Worm (Caenorhabditis elegans): ENCODE data around the gene idpa-3.

Gene idpa-3

DNA sequence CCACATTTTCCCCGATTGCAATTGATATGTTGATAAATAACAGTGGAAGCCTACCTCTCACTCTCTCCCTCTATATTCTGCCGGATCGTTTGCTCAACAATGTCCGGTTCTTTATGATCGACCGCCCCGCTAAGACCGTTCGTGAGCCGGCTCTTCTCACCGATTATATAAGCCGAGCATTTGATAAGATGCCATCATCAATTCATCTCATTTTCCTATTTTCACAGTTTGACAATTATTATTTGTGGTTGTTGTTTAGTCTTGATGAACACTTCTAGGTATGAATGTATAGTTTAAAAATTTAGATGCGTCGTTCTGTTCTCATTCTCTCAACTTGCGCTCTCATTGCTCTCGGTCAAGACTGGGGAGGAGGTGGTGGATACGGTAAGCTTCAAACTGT lies at the start of gene idpa-3:
Gene idpa-3 (plus strand): TSS at position 301 of the 400 bp plus-strand sequence.
- TF ChIP-seq T22C8.4 (GFP tag; IDR thresholded peaks at IDR 0.05) = no peak
- TF ChIP-seq ref-1 (GFP tag; conservative IDR thresholded peaks at IDR 0.05) = no peak
- TF ChIP-seq cog-1 (tag; optimal IDR thresholded peaks at IDR 0.05) = no peak
- no peak for TF ChIP-seq klf-2 (GFP tag; conservative IDR thresholded peaks at IDR 0.05)
- no peak for TF ChIP-seq med-1 (GFP tag; optimal IDR thresholded peaks at IDR 0.05; ENCODE audit: insufficient read depth)

DNA sequence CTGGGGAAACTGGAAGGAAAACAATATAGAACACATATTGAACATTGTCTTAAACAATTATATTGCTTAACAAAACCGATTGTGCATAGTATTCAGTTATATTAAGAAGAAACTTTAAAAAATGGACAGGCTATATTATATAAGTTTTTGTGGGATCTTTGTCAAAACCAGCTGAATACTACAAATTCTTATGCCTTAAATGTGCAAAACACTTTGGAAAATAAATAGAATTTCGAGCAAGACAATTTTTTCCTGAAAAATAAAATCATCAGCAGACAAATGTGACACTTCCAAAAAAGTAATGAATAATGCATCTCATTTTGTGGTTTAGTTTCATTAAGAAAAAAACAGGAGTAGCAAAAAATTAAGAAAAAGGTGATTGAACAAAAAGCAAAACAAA lies 38.8 kb upstream of the idpa-3 start:
- TF ChIP-seq tab-1 (GFP tag; IDR thresholded peaks at IDR 0.05) (no peak), ref-1 (GFP tag; conservative IDR thresholded peaks at IDR 0.05) (no peak)

DNA sequence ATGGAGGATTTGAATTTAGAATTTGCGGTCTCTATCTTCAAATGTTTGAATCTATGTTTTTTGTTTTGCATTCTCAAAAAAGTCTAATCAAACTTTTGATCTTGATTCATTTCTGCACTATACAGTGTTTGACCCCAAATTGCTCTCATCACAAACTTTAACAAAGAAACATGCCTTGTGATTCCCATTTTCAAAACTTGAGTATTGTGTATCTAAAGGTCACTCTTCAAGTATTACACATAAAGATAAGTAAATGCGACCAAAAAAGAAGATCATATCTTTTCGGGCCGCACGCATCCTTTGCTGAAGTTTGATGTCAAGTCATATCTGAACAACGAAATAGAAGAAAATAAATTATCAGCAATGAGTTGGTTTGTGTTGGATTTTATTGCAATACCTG lies 34.3 kb upstream of the idpa-3 start:
- TF ChIP-seq med-1 (GFP tag; optimal IDR thresholded peaks at IDR 0.05; ENCODE audit: insufficient read depth) = no peak
- TF ChIP-seq ref-1 (GFP tag; conservative IDR thresholded peaks at IDR 0.05) = no peak
- TF ChIP-seq tab-1 (GFP tag; IDR thresholded peaks at IDR 0.05) = no peak
- TF ChIP-seq T22C8.4 (GFP tag; IDR thresholded peaks at IDR 0.05) = no peak
- TF ChIP-seq klf-2 (GFP tag; conservative IDR thresholded peaks at IDR 0.05) = no peak

DNA sequence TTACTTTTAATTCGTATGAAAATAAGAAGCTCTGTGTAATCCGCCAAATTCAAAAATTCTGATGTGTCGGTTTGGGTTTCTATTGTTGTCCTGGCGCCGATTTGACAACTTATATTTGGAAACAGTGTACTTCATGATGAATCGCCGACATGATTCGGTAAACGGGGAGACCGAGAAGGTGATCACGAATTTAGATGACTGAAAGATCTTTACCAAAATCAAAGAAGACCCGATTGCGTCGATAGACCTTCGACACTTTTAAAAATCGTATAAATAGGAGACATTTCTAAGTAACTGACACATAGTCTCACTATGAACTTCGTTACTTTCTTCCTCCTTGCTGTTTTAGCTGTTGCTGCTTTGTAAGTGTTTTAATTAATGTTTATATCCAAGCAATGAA lies 33.8 kb upstream of the idpa-3 start, which contains the start of gene fip-5:
Gene fip-5 (plus strand): TSS at position 312 of the 400 bp plus-strand sequence.
- TF ChIP-seq cog-1 (tag; optimal IDR thresholded peaks at IDR 0.05) = no peak
- TF ChIP-seq ref-1 (GFP tag; conservative IDR thresholded peaks at IDR 0.05) = no peak
- TF ChIP-seq ztf-23 (GFP tag; IDR thresholded peaks at IDR 0.05) = no peak
- TF ChIP-seq ztf-29 (GFP tag; IDR thresholded peaks at IDR 0.05) = no peak
- TF ChIP-seq klf-2 (GFP tag; conservative IDR thresholded peaks at IDR 0.05) = no peak
- TF ChIP-seq flt-1 (GFP tag; IDR thresholded peaks at IDR 0.05) = no peak
- TF ChIP-seq med-1 (GFP tag; optimal IDR thresholded peaks at IDR 0.05; ENCODE audit: insufficient read depth) = no peak
- no peak for TF ChIP-seq T22C8.4 (GFP tag; IDR thresholded peaks at IDR 0.05)
- TF ChIP-seq tab-1 (GFP tag; IDR thresholded peaks at IDR 0.05) = no peak

DNA sequence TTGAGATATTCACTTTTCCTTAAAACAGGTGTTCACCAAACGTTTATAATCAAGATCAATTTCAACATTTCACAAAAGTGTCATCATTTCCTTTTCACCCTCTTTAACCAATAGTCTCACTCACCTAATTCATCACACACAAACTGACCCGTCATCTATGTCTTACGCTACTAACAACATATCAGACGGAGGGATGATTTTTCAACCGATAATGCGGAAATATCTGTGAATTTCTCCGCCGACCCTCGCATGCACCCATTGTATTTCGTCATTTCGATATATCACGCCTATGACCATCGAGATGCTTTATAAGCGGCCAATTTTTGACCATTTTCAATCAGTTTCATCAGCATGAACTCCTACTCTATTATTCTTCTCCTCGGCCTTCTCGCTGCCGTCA lies 32.1 kb upstream of the idpa-3 start, which contains the start of gene fipr-21:
Gene fipr-21 (plus strand): TSS at position 352 of the 400 bp plus-strand sequence.
- TF ChIP-seq cog-1 (tag; optimal IDR thresholded peaks at IDR 0.05) = no peak
- TF ChIP-seq ref-1 (GFP tag; conservative IDR thresholded peaks at IDR 0.05) = no peak
- no peak for TF ChIP-seq T22C8.4 (GFP tag; IDR thresholded peaks at IDR 0.05)
- TF ChIP-seq ztf-23 (GFP tag; IDR thresholded peaks at IDR 0.05) = no peak

DNA sequence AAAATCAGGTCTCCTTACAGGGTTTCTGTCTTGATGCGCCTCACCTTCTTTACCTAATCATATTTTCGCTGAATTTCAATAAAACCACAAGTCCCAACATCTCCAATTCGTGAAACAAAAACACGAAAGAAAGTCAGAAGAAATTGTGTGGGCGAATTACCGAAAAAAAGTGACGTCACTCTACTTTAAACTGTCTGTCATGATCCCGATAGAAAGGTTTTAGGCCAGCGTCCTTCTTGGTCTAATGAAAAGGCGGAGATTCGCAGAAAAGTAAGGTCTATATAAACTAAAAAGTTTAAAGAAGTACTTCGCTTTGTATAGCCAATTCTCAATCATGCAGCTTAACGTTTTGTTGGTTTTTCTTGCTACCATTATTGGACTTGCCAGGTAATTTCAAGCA lies 29.9 kb upstream of the idpa-3 start, which contains the start of gene cnc-8:
Gene cnc-8 (plus strand): TSS at position 307 of the 400 bp plus-strand sequence.
- no peak for TF ChIP-seq cog-1 (tag; optimal IDR thresholded peaks at IDR 0.05)
- no peak for TF ChIP-seq klf-2 (GFP tag; conservative IDR thresholded peaks at IDR 0.05)
- no peak for TF ChIP-seq tab-1 (GFP tag; IDR thresholded peaks at IDR 0.05)
- TF ChIP-seq ztf-29 (GFP tag; IDR thresholded peaks at IDR 0.05) = no peak
- no peak for TF ChIP-seq flt-1 (GFP tag; IDR thresholded peaks at IDR 0.05)
- no peak for TF ChIP-seq ztf-23 (GFP tag; IDR thresholded peaks at IDR 0.05)
- TF ChIP-seq med-1 (GFP tag; optimal IDR thresholded peaks at IDR 0.05; ENCODE audit: insufficient read depth) = no peak
- TF ChIP-seq ref-1 (GFP tag; conservative IDR thresholded peaks at IDR 0.05) = no peak
- TF ChIP-seq T22C8.4 (GFP tag; IDR thresholded peaks at IDR 0.05) = no peak

DNA sequence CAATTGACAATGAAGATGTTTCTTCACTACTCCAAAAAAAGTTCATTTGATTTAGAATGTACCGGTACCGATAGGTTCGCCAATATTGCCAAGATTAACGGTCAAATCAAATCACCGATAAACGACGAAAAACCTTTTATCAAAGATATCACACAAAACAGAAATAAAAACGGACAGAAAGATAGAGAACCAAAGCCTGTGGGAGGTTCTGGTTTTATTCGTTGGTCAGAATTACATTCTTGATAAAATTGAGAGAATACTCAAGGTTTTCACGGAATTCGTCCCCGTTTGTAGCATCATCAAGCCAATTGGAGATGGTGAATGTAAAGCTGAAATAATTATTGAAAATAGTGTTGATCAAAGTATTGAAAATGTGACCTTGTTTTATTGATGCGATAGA lies 29.3 kb upstream of the idpa-3 start:
- TF ChIP-seq med-1 (GFP tag; optimal IDR thresholded peaks at IDR 0.05; ENCODE audit: insufficient read depth) (no peak), cog-1 (tag; optimal IDR thresholded peaks at IDR 0.05) (no peak), ref-1 (GFP tag; conservative IDR thresholded peaks at IDR 0.05) (no peak)

DNA sequence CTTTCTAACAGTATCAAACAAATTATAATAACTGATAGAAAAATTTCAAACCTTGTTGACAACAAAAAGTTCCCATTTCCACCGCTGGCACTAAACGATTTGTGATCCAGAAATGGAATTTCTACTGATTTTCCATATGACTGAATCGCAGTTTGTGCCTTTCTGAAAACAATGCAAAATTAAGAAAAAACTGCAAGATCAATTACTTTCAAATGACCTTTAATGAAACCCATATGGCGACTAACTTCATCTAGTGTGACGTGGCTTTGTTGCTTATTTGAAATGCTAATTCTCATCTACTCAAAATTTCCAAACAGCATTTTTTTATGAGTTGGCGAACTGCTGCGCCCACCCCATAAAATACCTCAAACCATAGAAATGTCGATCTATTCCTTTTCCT lies 28.7 kb upstream of the idpa-3 start, which contains the start of gene F41E7.7:
Gene F41E7.7 (plus strand): TSS at position 301 of the 400 bp plus-strand sequence.
- no peak for TF ChIP-seq ztf-23 (GFP tag; IDR thresholded peaks at IDR 0.05)
- no peak for TF ChIP-seq flt-1 (GFP tag; IDR thresholded peaks at IDR 0.05)
- TF ChIP-seq ztf-29 (GFP tag; IDR thresholded peaks at IDR 0.05) = no peak
- TF ChIP-seq T22C8.4 (GFP tag; IDR thresholded peaks at IDR 0.05) = no peak
- no peak for TF ChIP-seq med-1 (GFP tag; optimal IDR thresholded peaks at IDR 0.05; ENCODE audit: insufficient read depth)

DNA sequence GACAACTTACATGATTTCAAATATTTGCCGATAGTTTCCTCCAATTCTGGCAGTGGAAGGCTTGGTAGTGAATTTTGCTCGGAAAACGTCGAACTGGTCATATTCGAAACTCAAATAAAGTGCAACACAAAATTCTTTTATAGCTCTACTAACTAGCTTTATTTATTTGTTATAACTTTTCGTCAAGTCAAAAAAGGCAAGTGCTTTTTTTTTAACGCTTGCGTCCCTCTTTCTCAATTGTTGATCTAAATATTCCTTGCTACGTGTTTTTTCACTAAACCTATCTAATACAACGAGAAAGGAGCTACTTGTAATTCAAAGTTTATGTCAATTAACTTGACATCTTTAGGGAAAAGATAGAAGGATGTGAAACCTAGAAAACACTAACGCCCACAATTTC lies 25.9 kb upstream of the idpa-3 start, which contains the start of gene F41E7.6:
Gene F41E7.6 (minus strand): TSS at position 101 of the 400 bp plus-strand sequence.
- TF ChIP-seq ztf-29 (GFP tag; IDR thresholded peaks at IDR 0.05) = no peak
- TF ChIP-seq klf-2 (GFP tag; conservative IDR thresholded peaks at IDR 0.05) = no peak
- TF ChIP-seq T22C8.4 (GFP tag; IDR thresholded peaks at IDR 0.05) = no peak
- no peak for TF ChIP-seq ref-1 (GFP tag; conservative IDR thresholded peaks at IDR 0.05)
- no peak for TF ChIP-seq med-1 (GFP tag; optimal IDR thresholded peaks at IDR 0.05; ENCODE audit: insufficient read depth)
- no peak for TF ChIP-seq flt-1 (GFP tag; IDR thresholded peaks at IDR 0.05)
- TF ChIP-seq tab-1 (GFP tag; IDR thresholded peaks at IDR 0.05) = no peak
- no peak for TF ChIP-seq cog-1 (tag; optimal IDR thresholded peaks at IDR 0.05)
- no peak for TF ChIP-seq ztf-23 (GFP tag; IDR thresholded peaks at IDR 0.05)

DNA sequence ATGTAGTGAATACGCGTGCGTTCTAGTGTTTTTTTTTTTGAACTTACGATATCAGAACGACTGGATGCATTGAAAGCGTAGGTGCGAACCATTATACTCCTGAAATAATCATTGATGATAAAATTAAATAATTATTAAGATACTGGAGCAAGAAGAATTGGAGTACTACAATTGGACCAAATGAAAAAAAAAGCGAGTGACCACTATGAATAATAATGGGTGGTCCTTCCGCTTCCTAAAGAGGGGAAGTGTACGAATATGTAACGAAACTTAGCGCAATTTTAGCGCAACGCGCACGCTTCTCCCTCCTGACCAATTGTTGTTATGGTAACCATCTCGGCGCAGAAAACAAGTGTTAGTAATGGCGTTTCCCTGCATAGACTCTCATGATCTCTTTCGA lies 20.3 kb upstream of the idpa-3 start, which contains the start of gene F41E7.9:
Gene F41E7.9 (minus strand): TSS at position 101 of the 400 bp plus-strand sequence.
- no peak for TF ChIP-seq ztf-29 (GFP tag; IDR thresholded peaks at IDR 0.05)
- TF ChIP-seq tab-1 (GFP tag; IDR thresholded peaks at IDR 0.05) = no peak
- no peak for TF ChIP-seq cog-1 (tag; optimal IDR thresholded peaks at IDR 0.05)
- TF ChIP-seq ref-1 (GFP tag; conservative IDR thresholded peaks at IDR 0.05) = no peak
- TF ChIP-seq T22C8.4 (GFP tag; IDR thresholded peaks at IDR 0.05) = no peak

DNA sequence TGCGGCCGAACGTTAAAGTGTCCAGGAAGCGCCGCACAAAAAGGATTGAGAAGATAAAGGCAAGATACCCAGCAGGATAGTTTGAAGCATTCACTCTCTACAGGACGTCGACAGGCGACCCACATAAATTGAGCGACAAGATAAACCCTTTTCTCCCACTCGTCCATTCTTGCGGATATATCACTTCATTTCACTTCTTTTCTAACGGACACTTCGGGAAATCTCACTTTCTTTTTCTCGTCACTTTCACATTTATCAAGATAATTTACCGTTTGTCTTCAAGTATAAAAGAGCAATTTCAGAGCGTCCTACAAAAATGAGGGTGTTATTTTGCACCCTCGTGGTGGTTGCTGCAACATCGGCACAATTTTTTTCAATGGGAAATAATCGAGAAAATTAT lies 18.7 kb upstream of the idpa-3 start, which contains the start of gene R07E3.6:
Gene R07E3.6 (plus strand): TSS at position 158 of the 400 bp plus-strand sequence.
- TF ChIP-seq med-1 (GFP tag; optimal IDR thresholded peaks at IDR 0.05; ENCODE audit: insufficient read depth) = no peak
- TF ChIP-seq tab-1 (GFP tag; IDR thresholded peaks at IDR 0.05) = no peak
- TF ChIP-seq ref-1 (GFP tag; conservative IDR thresholded peaks at IDR 0.05) = no peak
- TF ChIP-seq ztf-23 (GFP tag; IDR thresholded peaks at IDR 0.05) = no peak
- no peak for TF ChIP-seq cog-1 (tag; optimal IDR thresholded peaks at IDR 0.05)
- TF ChIP-seq ztf-29 (GFP tag; IDR thresholded peaks at IDR 0.05) = no peak
- TF ChIP-seq klf-2 (GFP tag; conservative IDR thresholded peaks at IDR 0.05) = no peak
- no peak for TF ChIP-seq T22C8.4 (GFP tag; IDR thresholded peaks at IDR 0.05)

Data from whole organism, midembryonic.